Worm (Caenorhabditis elegans) whole organism, late embryonic: Measurements from ENCODE around the gene F58F9.1.
"Not testable (repeated sequence)": the region's sequence is repeated elsewhere in the genome, so short reads cannot be mapped to it uniquely, and the experiment has no call there.

Experiments used
- C08G9.2 ChIP-seq: sonication (generic microtip); optimal IDR thresholded peaks from 2 replicates; lab custom pipeline; 2016; ENCODE audit warnings: mild to moderate bottlenecking, missing genetic modification characterization, moderate library complexity, missing compliant biosample characterization
- K02D7.2 ChIP-seq: sonication (generic microtip); optimal IDR thresholded peaks from 2 replicates; lab custom pipeline; 2017; ENCODE audit warnings: mild to moderate bottlenecking, missing genetic modification characterization, missing compliant biosample characterization
- T23F11.4 ChIP-seq: fragments of 200-800 bp; sonication (Bioruptor generic); optimal IDR thresholded peaks from 2 replicates; lab custom pipeline; 2018; ENCODE audit warnings: mild to moderate bottlenecking, missing genetic modification characterization, missing compliant biosample characterization
- ceh-14 ChIP-seq: sonication (generic microtip); optimal IDR thresholded peaks from 2 replicates; lab custom pipeline; 2016; ENCODE audit warnings: missing genotype, missing genetic modification characterization, missing compliant biosample characterization
- ceh-18 ChIP-seq: sonication (generic microtip); optimal IDR thresholded peaks from 2 replicates; lab custom pipeline; 2016; ENCODE audit warnings: missing genetic modification characterization, missing compliant biosample characterization
- ceh-19 ChIP-seq: fragments of 200-800 bp; sonication (Bioruptor generic); optimal IDR thresholded peaks from 2 replicates; lab custom pipeline; 2018; ENCODE audit warnings: mild to moderate bottlenecking, missing genetic modification characterization, missing compliant biosample characterization
- ceh-2 ChIP-seq: sonication (generic microtip); optimal IDR thresholded peaks from 2 replicates; lab custom pipeline; 2016; ENCODE audit warnings: missing genotype, missing genetic modification characterization, missing compliant biosample characterization
- ceh-48 ChIP-seq: sonication (generic microtip); optimal IDR thresholded peaks from 2 replicates; lab custom pipeline; 2016; ENCODE audit warnings: missing genetic modification characterization, inconsistent platforms, missing compliant biosample characterization
- ceh-6 ChIP-seq: fragments of 200-800 bp; sonication (Bioruptor generic); optimal IDR thresholded peaks from 2 replicates; lab custom pipeline; 2018; ENCODE audit warnings: mild to moderate bottlenecking, missing genetic modification characterization, missing compliant biosample characterization
- ceh-9 ChIP-seq: sonication (generic microtip); optimal IDR thresholded peaks from 2 replicates; lab custom pipeline; 2016; ENCODE audit warnings: mild to moderate bottlenecking, missing genetic modification characterization, inconsistent platforms, missing compliant biosample characterization
- che-1 ChIP-seq: sonication (generic microtip); optimal IDR thresholded peaks from 2 replicates; lab custom pipeline; 2016; ENCODE audit warnings: mild to moderate bottlenecking, missing genetic modification characterization, missing compliant biosample characterization
- dmd-4 ChIP-seq: sonication (generic microtip); optimal IDR thresholded peaks from 2 replicates; lab custom pipeline; 2016; ENCODE audit warnings: borderline replicate concordance, missing genetic modification characterization, missing compliant biosample characterization
- elt-2 ChIP-seq: sonication (generic microtip); optimal IDR thresholded peaks from 2 replicates; lab custom pipeline; 2016; ENCODE audit warnings: missing genetic modification reagents, missing genetic modification characterization, missing compliant biosample characterization
- elt-4 ChIP-seq: sonication (generic microtip); optimal IDR thresholded peaks from 2 replicates; lab custom pipeline; 2016; ENCODE audit warnings: missing genetic modification characterization, missing compliant biosample characterization
- fax-1 ChIP-seq: sonication (generic microtip); optimal IDR thresholded peaks from 2 replicates; lab custom pipeline; 2016; ENCODE audit warnings: missing genotype, missing genetic modification characterization, missing compliant biosample characterization
- fkh-6 ChIP-seq: sonication (generic microtip); optimal IDR thresholded peaks from 2 replicates; lab custom pipeline; 2016; ENCODE audit warnings: missing genetic modification characterization, missing compliant biosample characterization
- hlh-30 ChIP-seq: sonication (generic microtip); optimal IDR thresholded peaks from 2 replicates; lab custom pipeline; 2017; ENCODE audit warnings: antibody characterized with exemption, missing genetic modification characterization, missing compliant biosample characterization; ENCODE audit not compliant: insufficient read depth
- hlh-8 ChIP-seq: sonication (generic microtip); optimal IDR thresholded peaks from 2 replicates; lab custom pipeline; 2016; ENCODE audit warnings: missing genotype, missing genetic modification characterization, missing compliant biosample characterization
- lim-6 ChIP-seq: sonication (generic microtip); optimal IDR thresholded peaks from 2 replicates; lab custom pipeline; 2016; ENCODE audit warnings: missing genetic modification characterization, missing compliant biosample characterization
- lin-11 ChIP-seq: fragments of 200-800 bp; sonication (Bioruptor generic); optimal IDR thresholded peaks from 2 replicates; lab custom pipeline; 2018; ENCODE audit warnings: mild to moderate bottlenecking, missing genetic modification characterization, missing compliant biosample characterization
- nhr-232 ChIP-seq: sonication (generic microtip); optimal IDR thresholded peaks from 2 replicates; lab custom pipeline; 2016; ENCODE audit warnings: missing genetic modification characterization, missing compliant biosample characterization
- npax-4 ChIP-seq: sonication (generic microtip); optimal IDR thresholded peaks from 2 replicates; lab custom pipeline; 2016; ENCODE audit warnings: missing genetic modification characterization, missing compliant biosample characterization
- odd-2 ChIP-seq: sonication (generic microtip); optimal IDR thresholded peaks from 2 replicates; lab custom pipeline; 2017; ENCODE audit warnings: antibody characterized with exemption, mild to moderate bottlenecking, missing genetic modification characterization, missing compliant biosample characterization
- pag-3 ChIP-seq: sonication (generic microtip); optimal IDR thresholded peaks from 2 replicates; lab custom pipeline; 2016; ENCODE audit warnings: missing compliant biosample characterization, missing genetic modification characterization, borderline replicate concordance
- pat-9 ChIP-seq: fragments of 200-800 bp; sonication (Bioruptor generic); optimal IDR thresholded peaks from 2 replicates; lab custom pipeline; 2018; ENCODE audit warnings: mild to moderate bottlenecking, missing genetic modification characterization, moderate library complexity, missing compliant biosample characterization
- pax-1 ChIP-seq: fragments of 150-350 bp; optimal IDR thresholded peaks from 2 replicates; lab custom pipeline; 2014; ENCODE audit warnings: missing biosample characterization, missing genetic modification characterization
- pros-1 ChIP-seq: fragments of 150-350 bp; optimal IDR thresholded peaks from 2 replicates; lab custom pipeline; 2014; ENCODE audit warnings: missing biosample characterization, missing genetic modification reagents, missing genetic modification characterization
- ref-2 ChIP-seq: sonication (generic microtip); optimal IDR thresholded peaks from 2 replicates; lab custom pipeline; 2016; ENCODE audit warnings: missing genetic modification characterization, missing compliant biosample characterization
- sdc-2 ChIP-seq: sonication (generic microtip); optimal IDR thresholded peaks from 2 replicates; lab custom pipeline; 2016; ENCODE audit warnings: missing genotype, missing genetic modification characterization, missing compliant biosample characterization
- sox-2 ChIP-seq: fragments of 200-800 bp; sonication (Bioruptor generic); IDR thresholded peaks from 2 replicates; pipeline ENCODE4 v1.3.6; 2022; ENCODE audit warnings: missing genetic modification reagents, missing genetic modification characterization, missing compliant biosample characterization
- sox-4 ChIP-seq: sonication (generic microtip); optimal IDR thresholded peaks from 2 replicates; lab custom pipeline; 2017; ENCODE audit warnings: mild to moderate bottlenecking, missing genetic modification characterization, inconsistent platforms, missing compliant biosample characterization
- ttx-3 ChIP-seq: sonication (generic microtip); optimal IDR thresholded peaks from 2 replicates; lab custom pipeline; 2016; ENCODE audit warnings: missing genetic modification reagents, missing genetic modification characterization, missing compliant biosample characterization
- unc-3 ChIP-seq, 2 experiments: fragments of 200-800 bp in 1 of 2; sonication (Bioruptor generic) in 1 of 2; sonication (generic microtip) in 1 of 2; conservative IDR thresholded peaks in 1 of 2; optimal IDR thresholded peaks in 1 of 2; 2 replicates each; pipeline versions ENCODE4 v1.3.6 to Lab custom; 2016 to 2022; ENCODE audit warnings: missing compliant biosample characterization in 2 of 2, missing genetic modification characterization in 2 of 2, missing genetic modification reagents in 1 of 2
- zip-5 ChIP-seq: sonication (generic microtip); optimal IDR thresholded peaks from 2 replicates; lab custom pipeline; 2016; ENCODE audit warnings: missing genetic modification characterization, missing compliant biosample characterization

F58F9.1 gene

ce11 chrIV:6248486-6248885, 1.2 kb upstream of the F58F9.1 start, which contains the start of gene acox-3:
Gene acox-3 (minus strand): TSS chrIV:6248492.
- no peak for TF ChIP-seq ceh-48
- peak; percentile 22 for TF ChIP-seq elt-2 (tag; lab: Kevin White, UChicago)

DNA sequence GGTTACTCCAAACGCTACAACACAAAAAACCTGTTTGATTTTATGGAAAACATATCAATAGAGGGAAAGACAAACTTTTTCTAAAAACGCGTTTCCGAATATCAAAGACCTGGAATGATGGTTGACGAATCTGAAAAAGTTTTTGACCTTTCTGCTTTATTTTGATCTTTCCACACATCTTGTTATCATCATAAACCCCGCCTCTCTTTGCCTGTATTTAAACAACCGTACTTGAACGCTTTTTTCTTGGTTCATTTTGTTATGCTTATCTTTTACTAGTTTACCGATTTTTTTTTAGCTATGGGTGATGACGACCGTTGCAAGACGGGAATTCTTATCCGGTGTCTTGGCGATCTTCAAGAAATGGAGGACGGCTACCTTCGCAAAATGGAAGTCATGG, 3.4 kb downstream of the F58F9.1 start, which contains the start of gene T13A10.2:
TSS of gene T13A10.2 (plus strand) at position 301 of the 400 bp plus-strand sequence.
- TF ChIP-seq ceh-19, ceh-48, elt-4: not testable (repeated sequence)

DNA sequence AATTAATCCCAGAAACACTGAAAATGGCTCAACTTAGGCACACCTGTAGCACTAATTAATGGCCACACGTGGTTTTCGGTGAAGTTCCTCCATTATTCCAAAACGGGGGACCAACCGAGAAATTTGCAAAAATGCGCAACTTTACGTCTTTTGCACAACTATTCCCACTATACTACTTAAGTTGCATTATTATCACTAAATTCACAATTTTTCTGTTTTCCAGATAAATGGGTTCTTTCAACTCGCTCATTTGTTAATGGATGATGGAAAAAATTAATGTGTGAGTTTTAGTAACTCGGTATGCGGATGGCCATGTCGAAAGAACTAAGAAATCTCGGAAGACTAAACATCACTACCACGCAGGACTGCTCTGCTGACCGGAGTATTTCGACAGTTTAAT, 5.0 kb downstream of the F58F9.1 start, which contains the start of gene T13A10.64:
TSS of gene T13A10.64 (plus strand) at position 301 of the 400 bp plus-strand sequence.
- no peak for TF ChIP-seq fax-1
- TF ChIP-seq sox-2 (GFP tag; lab: Robert Waterston, UW) = no peak
- TF ChIP-seq C08G9.2 = no peak
- no peak for TF ChIP-seq sdc-2 (tag; lab: Kevin White, UChicago)
- no peak for TF ChIP-seq ceh-2 (tag; lab: Kevin White, UChicago)
- no peak for TF ChIP-seq ceh-48
- TF ChIP-seq ref-2 (tag; lab: Kevin White, UChicago) = no peak
- TF ChIP-seq lin-11 (tag; lab: Kevin White, UChicago) = no peak
- TF ChIP-seq dmd-4 (tag; lab: Kevin White, UChicago) = no peak
- no peak for TF ChIP-seq pax-1
- no peak for TF ChIP-seq T23F11.4 (GFP tag; lab: Kevin White, UChicago)
- TF ChIP-seq ceh-9 (tag; lab: Kevin White, UChicago) = no peak

- TF ChIP-seq dmd-4 (tag; lab: Kevin White, UChicago) (no peak), pag-3 (tag; lab: Kevin White, UChicago) (no peak), K02D7.2 (tag; lab: Kevin White, UChicago) (no peak), zip-5 (tag; lab: Kevin White, UChicago) (no peak), che-1 (tag; lab: Kevin White, UChicago) (no peak), fax-1 (no peak), ceh-14 (no peak), nhr-232 (no peak), ceh-6 (GFP tag; lab: Kevin White, UChicago) (no peak), npax-4 (tag; lab: Kevin White, UChicago) (no peak), ttx-3 (tag; lab: Kevin White, UChicago) (no peak), elt-4 (no peak), pros-1 (tag; lab: Kevin White, UChicago) (no peak), ceh-18 (tag; lab: Kevin White, UChicago) (no peak), pat-9 (no peak)
Observed at ce11 chrIV:6258967-6259366, 9.3 kb downstream of the F58F9.1 start.

- TF ChIP-seq ceh-2 (tag; lab: Kevin White, UChicago) (no peak), hlh-8 (tag; lab: Kevin White, UChicago) (no peak)
Observed at ce11 chrIV:6259732-6260131, 10.1 kb downstream of the F58F9.1 start, which contains the start of gene nlp-16. Gene nlp-16 (minus strand): TSS chrIV:6259832.

DNA sequence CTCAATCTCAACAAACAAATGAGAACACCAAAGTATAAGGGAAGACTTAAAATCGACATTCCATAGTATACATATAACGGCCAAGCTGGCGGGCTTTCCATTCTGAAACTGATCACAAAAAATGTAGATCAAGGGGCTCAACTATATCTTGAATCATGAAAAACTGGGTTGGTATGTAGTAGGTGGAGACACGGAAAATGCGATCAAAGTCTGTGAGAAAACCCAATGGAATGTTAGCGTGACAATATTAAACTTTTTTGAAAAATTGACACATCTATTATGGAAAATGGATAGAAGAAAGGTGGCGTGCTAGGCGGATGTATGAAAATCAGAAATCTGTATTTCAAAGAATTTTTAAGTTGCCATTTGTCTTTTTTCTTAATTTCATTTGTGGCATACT, 13.6 kb downstream of the F58F9.1 start, which contains the start of gene srv-28:
TSS of gene srv-28 (minus strand) at position 101 of the 400 bp plus-strand sequence.
- no peak for TF ChIP-seq lim-6 (tag; lab: Kevin White, UChicago)
- no peak for TF ChIP-seq pros-1 (tag; lab: Kevin White, UChicago)
- TF ChIP-seq fax-1 = no peak
- TF ChIP-seq elt-2 (tag; lab: Kevin White, UChicago) = no peak
- TF ChIP-seq lin-11 (tag; lab: Kevin White, UChicago) = no peak
- TF ChIP-seq unc-3 (GFP tag; conservative IDR thresholded peaks at IDR 0.05; lab: Robert Waterston, UW) = no peak
- no peak for TF ChIP-seq unc-3 (tag; optimal IDR thresholded peaks at IDR 0.05; lab: Kevin White, UChicago)
- TF ChIP-seq fkh-6 = no peak
- TF ChIP-seq odd-2 = no peak
- no peak for TF ChIP-seq sox-4 (tag; lab: Kevin White, UChicago)
- no peak for TF ChIP-seq hlh-30
- no peak for TF ChIP-seq ceh-9 (tag; lab: Kevin White, UChicago)
- no peak for TF ChIP-seq hlh-8 (tag; lab: Kevin White, UChicago)
- no peak for TF ChIP-seq sdc-2 (tag; lab: Kevin White, UChicago)
